Fruit fly (Drosophila melanogaster): ENCODE results near the gene Tmhs.

Gene Tmhs

dm6 chr3L:1885436-1885835 is at the start of gene Tmhs:
Gene Tmhs (plus strand): TSS chr3L:1885657.
- TF ChIP-seq dl (GFP tag; optimal IDR thresholded peaks at IDR 0.05; ENCODE audit: insufficient read depth in 1 of 2, partially characterized antibody in 2 of 2) (peak; percentile 50 to 83), foxo (GFP tag; optimal IDR thresholded peaks at IDR 0.05) (no peak), Dif (GFP tag; optimal IDR thresholded peaks at IDR 0.05; ENCODE audit: partially characterized antibody) (peak; percentile 73), Hr83 (GFP tag; optimal IDR thresholded peaks at IDR 0.05; ENCODE audit: poor library complexity, severe bottlenecking) (peak; percentile 29)

- no peak for TF ChIP-seq Abd-B (GFP tag; optimal IDR thresholded peaks at IDR 0.05)
- no peak for TF ChIP-seq br (GFP tag; optimal IDR thresholded peaks at IDR 0.05)
- no peak for TF ChIP-seq Hr78 (GFP tag; optimal IDR thresholded peaks at IDR 0.05)
- TF ChIP-seq rgr (GFP tag; optimal IDR thresholded peaks at IDR 0.05), result no peak
- no peak for TF ChIP-seq Mio (GFP tag; optimal IDR thresholded peaks at IDR 0.05)
- TF ChIP-seq Sp1 (GFP tag; optimal IDR thresholded peaks at IDR 0.05), result no peak
- TF ChIP-seq tai (GFP tag; optimal IDR thresholded peaks at IDR 0.05), result no peak
- TF ChIP-seq OdsH (GFP tag; optimal IDR thresholded peaks at IDR 0.05), result no peak
- TF ChIP-seq psq (GFP tag; optimal IDR thresholded peaks at IDR 0.05), result no peak
- no peak for TF ChIP-seq CG32264 (GFP tag; optimal IDR thresholded peaks at IDR 0.05)
- no peak for TF ChIP-seq brk (GFP tag; optimal IDR thresholded peaks at IDR 0.05)
Observed at dm6 chr3L:1841984-1842383, 43.5 kb upstream of the Tmhs start, which contains the start of gene Cpr62Bc. Gene Cpr62Bc (minus strand): TSS chr3L:1842084.

dm6 chr3L:1844600-1844999 is 40.9 kb upstream of the Tmhs start:
- TF ChIP-seq usp (GFP tag; optimal IDR thresholded peaks at IDR 0.05), result no peak
- TF ChIP-seq sage (GFP tag; optimal IDR thresholded peaks at IDR 0.05), result no peak
- no peak for TF ChIP-seq CG32264 (GFP tag; optimal IDR thresholded peaks at IDR 0.05)
- no peak for TF ChIP-seq HLH106 (tag; optimal IDR thresholded peaks at IDR 0.05)
- TF ChIP-seq Jra (GFP tag; optimal IDR thresholded peaks at IDR 0.05), result no peak
- TF ChIP-seq jim (GFP tag; optimal IDR thresholded peaks at IDR 0.05), result no peak
- TF ChIP-seq N (GFP tag; optimal IDR thresholded peaks at IDR 0.05), result no peak
- TF ChIP-seq pan (optimal IDR thresholded peaks at IDR 0.05), result no peak
- no peak for TF ChIP-seq Rel (GFP tag; optimal IDR thresholded peaks at IDR 0.05)
- TF ChIP-seq Rel (tag; optimal IDR thresholded peaks at IDR 0.05), result no peak
- no peak for TF ChIP-seq OdsH (GFP tag; optimal IDR thresholded peaks at IDR 0.05)
- no peak for TF ChIP-seq Mio (GFP tag; optimal IDR thresholded peaks at IDR 0.05)
- no peak for TF ChIP-seq woc (GFP tag; optimal IDR thresholded peaks at IDR 0.05)
- TF ChIP-seq h (GFP tag; optimal IDR thresholded peaks at IDR 0.05), result no peak
- TF ChIP-seq CrebA (GFP tag; optimal IDR thresholded peaks at IDR 0.05; ENCODE audit: borderline replicate concordance), result no peak

- TF ChIP-seq Myc (optimal IDR thresholded peaks at IDR 0.05) (peak; percentile 67), HLH106 (tag; optimal IDR thresholded peaks at IDR 0.05) (no peak), N (GFP tag; optimal IDR thresholded peaks at IDR 0.05) (peak; percentile 14), Vsx2 (GFP tag; optimal IDR thresholded peaks at IDR 0.05; ENCODE audit: partially characterized antibody) (peak; percentile 52), Jra (GFP tag; optimal IDR thresholded peaks at IDR 0.05) (no peak)
Observed at dm6 chr3L:1850498-1850897, 35.0 kb upstream of the Tmhs start.

- TF ChIP-seq CrebA (GFP tag; optimal IDR thresholded peaks at IDR 0.05; ENCODE audit: borderline replicate concordance) (no peak), psq (GFP tag; optimal IDR thresholded peaks at IDR 0.05) (no peak), Hr78 (GFP tag; optimal IDR thresholded peaks at IDR 0.05) (no peak)
Observed at dm6 chr3L:1853277-1853676, 32.2 kb upstream of the Tmhs start.

- no peak for TF ChIP-seq dsf (GFP tag; optimal IDR thresholded peaks at IDR 0.05; ENCODE audit: borderline replicate concordance)
Observed at dm6 chr3L:1855491-1855890, 30.0 kb upstream of the Tmhs start, which contains the start of gene CNMa. Gene CNMa (minus strand): TSS chr3L:1855591.
